Worm (Caenorhabditis elegans) whole organism, L4 larva: Measurements from ENCODE around the gene Y104H12D.2.
"Not testable (repeated sequence)": the region's sequence is repeated elsewhere in the genome, so short reads cannot be mapped to it uniquely, and the experiment has no call there.

Source experiments
- lin-39 ChIP-seq: fragments of 150-350 bp; optimal IDR thresholded peaks from 2 replicates; lab custom pipeline; 2014; ENCODE audit warnings: missing biosample characterization, missing genetic modification reagents, missing genetic modification characterization
- mdl-1 ChIP-seq, 2 experiments: fragments of 150-350 bp in 1 of 2; sonication (generic microtip) in 1 of 2; optimal IDR thresholded peaks; 2 replicates each; lab custom pipeline; 2014 to 2017; ENCODE audit warnings: missing biosample characterization in 2 of 2, missing genetic modification characterization in 2 of 2
- mdt-29 ChIP-seq: fragments of 200-800 bp; sonication (Bioruptor generic); IDR thresholded peaks from 2 replicates; pipeline ENCODE4 v1.3.6; 2022; ENCODE audit warnings: missing genetic modification reagents, missing genetic modification characterization, missing compliant biosample characterization
- rbr-2 ChIP-seq: sonication (generic microtip); optimal IDR thresholded peaks from 2 replicates; lab custom pipeline; 2016; ENCODE audit warnings: missing genotype, missing genetic modification characterization, missing compliant biosample characterization

DNA sequence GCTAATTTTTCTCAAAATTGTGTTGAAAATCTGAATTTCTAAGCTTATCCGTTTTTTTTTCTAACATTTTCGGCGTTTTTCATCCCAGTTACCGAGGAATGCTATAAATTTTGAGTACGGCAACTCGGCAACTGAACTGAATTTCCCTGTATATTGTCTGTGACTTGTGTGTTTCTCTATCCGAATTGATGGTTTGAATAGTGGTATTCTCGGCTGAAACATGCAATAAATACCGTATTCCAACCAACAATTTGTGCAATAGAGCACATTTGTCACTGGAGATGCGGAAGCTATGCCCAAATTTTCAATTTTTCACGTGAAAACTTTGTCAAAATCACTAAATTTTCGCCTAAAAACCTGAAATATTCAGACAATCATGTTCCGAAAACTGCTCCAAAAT lies 4.5 kb downstream of the Y104H12D.2 start, which contains the start of gene rmif-2:
- not testable (repeated sequence) for TF ChIP-seq rbr-2 (tag; lab: Kevin White, UChicago); mdt-29 (GFP tag; lab: Robert Waterston, UW); lin-39 (tag; lab: Kevin White, UChicago); mdl-1 (tag; optimal IDR thresholded peaks at IDR 0.05; lab: Kevin White, UChicago)
